Worm (Caenorhabditis elegans) whole organism, young adult: ENCODE data around the gene srh-283.

ENCODE experiments used
- B0336.3 ChIP-seq: fragments of 200-800 bp; sonication (Bioruptor generic); IDR thresholded peaks from 2 replicates; pipeline ENCODE4 v1.3.6; 2022; ENCODE audit warnings: missing genetic modification characterization, missing compliant biosample characterization
- F37B4.10 ChIP-seq: fragments of 200-800 bp; sonication (Bioruptor generic); IDR thresholded peaks from 2 replicates; pipeline ENCODE4 v1.3.6; 2022; ENCODE audit warnings: missing genetic modification characterization, missing compliant biosample characterization
- F39B2.1 ChIP-seq: fragments of 200-800 bp; sonication (Bioruptor generic); IDR thresholded peaks from 2 replicates; pipeline ENCODE4 v1.3.6; 2022; ENCODE audit warnings: missing genetic modification reagents, missing genetic modification characterization, missing compliant biosample characterization
- F52B5.7 ChIP-seq: sonication (generic microtip); optimal IDR thresholded peaks from 2 replicates; lab custom pipeline; 2016; ENCODE audit warnings: mild to moderate bottlenecking, missing genetic modification characterization, missing compliant biosample characterization
- K12H6.12 ChIP-seq: fragments of 200-800 bp; sonication (Bioruptor generic); optimal IDR thresholded peaks from 2 replicates; lab custom pipeline; 2018; ENCODE audit warnings: mild to moderate bottlenecking, missing genetic modification characterization, missing compliant biosample characterization
- Y79H2A.3 ChIP-seq: fragments of 200-800 bp; sonication (Bioruptor generic); conservative IDR thresholded peaks from 2 replicates; pipeline ENCODE4 v1.3.6; 2022; ENCODE audit warnings: missing genetic modification reagents, missing genetic modification characterization, missing compliant biosample characterization
- akir-1 ChIP-seq: fragments of 200-800 bp; sonication (Bioruptor generic); optimal IDR thresholded peaks from 2 replicates; lab custom pipeline; 2018; ENCODE audit warnings: mild to moderate bottlenecking, missing genetic modification characterization, moderate library complexity, missing compliant biosample characterization
- aptf-2 ChIP-seq: fragments of 200-800 bp; sonication (Bioruptor generic); conservative IDR thresholded peaks from 2 replicates; pipeline ENCODE4 v1.3.6; 2022; ENCODE audit warnings: missing genetic modification reagents, missing genetic modification characterization, missing compliant biosample characterization
- attf-6 ChIP-seq: fragments of 200-800 bp; sonication (Bioruptor generic); IDR thresholded peaks from 2 replicates; pipeline ENCODE4 v1.3.6; 2022; ENCODE audit warnings: missing genetic modification reagents, missing genetic modification characterization, missing compliant biosample characterization
- ceh-100 ChIP-seq: fragments of 200-800 bp; sonication (Bioruptor generic); IDR thresholded peaks from 2 replicates; pipeline ENCODE4 v1.3.6; 2022; ENCODE audit warnings: missing genetic modification reagents, missing genetic modification characterization, missing compliant biosample characterization
- ceh-27 ChIP-seq: fragments of 200-800 bp; sonication (Bioruptor generic); optimal IDR thresholded peaks from 2 replicates; lab custom pipeline; 2018; ENCODE audit warnings: mild to moderate bottlenecking, missing genetic modification characterization, moderate library complexity, missing compliant biosample characterization
- ceh-58 ChIP-seq: fragments of 200-800 bp; sonication (Bioruptor generic); IDR thresholded peaks from 2 replicates; pipeline ENCODE4 v1.3.6; 2022; ENCODE audit warnings: missing genetic modification characterization, missing compliant biosample characterization
- ceh-79 ChIP-seq: sonication (generic microtip); optimal IDR thresholded peaks from 2 replicates; lab custom pipeline; 2017; ENCODE audit warnings: mild to moderate bottlenecking, missing genetic modification characterization, missing compliant biosample characterization
- chd-7 ChIP-seq: sonication (generic microtip); optimal IDR thresholded peaks from 2 replicates; lab custom pipeline; 2016; ENCODE audit warnings: mild to moderate bottlenecking, missing genetic modification characterization, moderate library complexity, missing compliant biosample characterization
- dpl-1 ChIP-seq: fragments of 150-350 bp; optimal IDR thresholded peaks from 2 replicates; lab custom pipeline; 2014; ENCODE audit warnings: missing biosample characterization, missing genetic modification reagents, missing genetic modification characterization
- ekl-4 ChIP-seq: fragments of 200-800 bp; sonication (Bioruptor generic); IDR thresholded peaks from 2 replicates; pipeline ENCODE4 v1.3.6; 2022; ENCODE audit warnings: missing genetic modification reagents, missing genetic modification characterization, missing compliant biosample characterization
- fkh-3 ChIP-seq: sonication (generic microtip); optimal IDR thresholded peaks from 2 replicates; lab custom pipeline; 2016; ENCODE audit warnings: mild to moderate bottlenecking, missing genetic modification characterization, missing compliant biosample characterization
- him-1 ChIP-seq: sonication (generic microtip); optimal IDR thresholded peaks from 2 replicates; lab custom pipeline; 2016; ENCODE audit warnings: missing genotype, missing genetic modification reagents, missing genetic modification characterization, missing compliant biosample characterization
- hmg-1.2 ChIP-seq: fragments of 200-800 bp; sonication (Bioruptor generic); IDR thresholded peaks from 2 replicates; pipeline ENCODE4 v1.3.6; 2022; ENCODE audit warnings: missing genetic modification reagents, missing genetic modification characterization, missing compliant biosample characterization
- let-607 ChIP-seq, 2 experiments: fragments of 200-800 bp in 1 of 2; sonication (Bioruptor generic) in 1 of 2; sonication (generic microtip) in 1 of 2; optimal IDR thresholded peaks; 2 replicates each; lab custom pipeline; 2016 to 2018; ENCODE audit warnings: mild to moderate bottlenecking in 2 of 2, missing compliant biosample characterization in 2 of 2, missing genetic modification characterization in 2 of 2, moderate library complexity in 2 of 2, missing genotype in 1 of 2
- lin-26 ChIP-seq: fragments of 200-800 bp; sonication (Bioruptor generic); IDR thresholded peaks from 2 replicates; pipeline ENCODE4 v1.3.6; 2022; ENCODE audit warnings: missing genetic modification reagents, missing genetic modification characterization, missing compliant biosample characterization
- madf-6 ChIP-seq: fragments of 200-800 bp; sonication (Bioruptor generic); IDR thresholded peaks from 2 replicates; pipeline ENCODE4 v1.3.6; 2022; ENCODE audit warnings: missing genetic modification reagents, missing genetic modification characterization, missing compliant biosample characterization
- madf-8 ChIP-seq: fragments of 200-800 bp; sonication (Bioruptor generic); conservative IDR thresholded peaks from 2 replicates; pipeline ENCODE4 v1.3.6; 2022; ENCODE audit warnings: missing genetic modification reagents, missing genetic modification characterization, missing compliant biosample characterization
- nhr-80 ChIP-seq: sonication (generic microtip); optimal IDR thresholded peaks from 2 replicates; lab custom pipeline; 2016; ENCODE audit warnings: missing genetic modification characterization, missing compliant biosample characterization
- nhr-90 ChIP-seq: sonication (generic microtip); optimal IDR thresholded peaks from 2 replicates; lab custom pipeline; 2016; ENCODE audit warnings: missing genotype, mild to moderate bottlenecking, missing genetic modification characterization, missing compliant biosample characterization
- pbrm-1 ChIP-seq: fragments of 200-800 bp; sonication (Bioruptor generic); IDR thresholded peaks from 2 replicates; pipeline ENCODE4 v1.3.6; 2022; ENCODE audit warnings: missing genetic modification reagents, missing genetic modification characterization, missing compliant biosample characterization
- rcor-1 ChIP-seq: fragments of 200-800 bp; sonication (Bioruptor generic); IDR thresholded peaks from 2 replicates; pipeline ENCODE4 v1.3.6; 2022; ENCODE audit warnings: missing genetic modification reagents, missing genetic modification characterization, missing compliant biosample characterization
- snpc-4 ChIP-seq, 5 experiments: fragments of 150-350 bp in 1 of 5; sonication (generic microtip) in 4 of 5; optimal IDR thresholded peaks; 2 replicates each; lab custom pipeline; 2014 to 2018; ENCODE audit warnings: missing genetic modification characterization in 5 of 5, missing biosample characterization in 3 of 5, antibody characterized with exemption in 2 of 5, mild to moderate bottlenecking in 2 of 5, missing compliant biosample characterization in 2 of 5, missing genotype in 2 of 5, moderate library complexity in 2 of 5, missing genetic modification reagents in 1 of 5
- tlf-1 ChIP-seq: fragments of 200-800 bp; sonication (Bioruptor generic); optimal IDR thresholded peaks from 2 replicates; lab custom pipeline; 2018; ENCODE audit warnings: mild to moderate bottlenecking, missing genetic modification characterization, missing compliant biosample characterization
- unc-130 ChIP-seq: sonication (generic microtip); optimal IDR thresholded peaks from 2 replicates; lab custom pipeline; 2016; ENCODE audit warnings: missing genetic modification reagents, missing genetic modification characterization, missing compliant biosample characterization
- zfh-2 ChIP-seq: fragments of 200-800 bp; sonication (Bioruptor generic); conservative IDR thresholded peaks from 2 replicates; pipeline ENCODE4 v1.3.6; 2022; ENCODE audit warnings: missing genetic modification reagents, missing genetic modification characterization, missing compliant biosample characterization
- ztf-18 ChIP-seq: sonication (generic microtip); optimal IDR thresholded peaks from 2 replicates; lab custom pipeline; 2016; ENCODE audit warnings: missing genotype, mild to moderate bottlenecking, missing genetic modification characterization, missing compliant biosample characterization
- ztf-22 ChIP-seq: fragments of 200-800 bp; sonication (Bioruptor generic); optimal IDR thresholded peaks from 2 replicates; lab custom pipeline; 2018; ENCODE audit warnings: mild to moderate bottlenecking, missing genetic modification characterization, moderate library complexity, missing compliant biosample characterization
- ztf-25 ChIP-seq: fragments of 200-800 bp; sonication (Bioruptor generic); IDR thresholded peaks from 2 replicates; pipeline ENCODE4 v1.3.6; 2022; ENCODE audit warnings: missing genetic modification reagents, missing genetic modification characterization, missing compliant biosample characterization
- ztf-28 ChIP-seq: fragments of 200-800 bp; sonication (Bioruptor generic); IDR thresholded peaks from 2 replicates; pipeline ENCODE4 v1.3.6; 2022; ENCODE audit warnings: missing genetic modification reagents, missing genetic modification characterization, missing compliant biosample characterization
- ztf-6 ChIP-seq: fragments of 200-800 bp; sonication (Bioruptor generic); IDR thresholded peaks from 2 replicates; pipeline ENCODE4 v1.3.6; 2022; ENCODE audit warnings: missing genetic modification reagents, missing genetic modification characterization, missing compliant biosample characterization

The srh-283 gene

DNA sequence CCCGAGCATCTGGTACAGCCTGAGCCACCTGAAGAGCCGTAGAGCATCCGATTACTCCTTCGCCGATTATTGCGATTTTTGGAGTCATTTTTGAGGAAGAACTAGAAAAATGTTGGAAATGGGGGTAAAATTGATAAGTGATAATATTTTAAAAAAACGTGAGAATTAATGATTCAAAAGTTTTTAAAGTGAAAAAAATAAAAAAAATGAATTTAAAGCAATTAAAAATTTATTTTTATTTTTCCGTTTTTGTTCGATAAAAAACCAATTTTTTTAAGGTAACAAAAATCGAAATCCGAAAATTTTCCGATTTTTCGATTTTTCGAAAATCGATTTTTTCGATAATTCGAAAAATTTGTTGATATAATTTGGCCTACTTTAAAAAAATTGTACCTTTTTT is 12.0 kb downstream of the srh-283 start, which contains the start of gene ddo-1:
Gene ddo-1 (minus strand): TSS at position 101 of the 400 bp plus-strand sequence.
- no peak for TF ChIP-seq madf-6 (GFP tag; lab: Robert Waterston, UW)
- no peak for TF ChIP-seq ceh-27 (GFP tag; lab: Kevin White, UChicago)
- TF ChIP-seq dpl-1 = no peak
- no peak for TF ChIP-seq ekl-4 (GFP tag; lab: Robert Waterston, UW)
- no peak for TF ChIP-seq K12H6.12 (tag; lab: Kevin White, UChicago)
- no peak for TF ChIP-seq nhr-80 (tag; lab: Kevin White, UChicago)
- no peak for TF ChIP-seq let-607 (tag; optimal IDR thresholded peaks at IDR 0.05; lab: Kevin White, UChicago)
- TF ChIP-seq lin-26 (GFP tag; lab: Robert Waterston, UW) = no peak
- no peak for TF ChIP-seq hmg-1.2 (GFP tag; lab: Robert Waterston, UW)
- no peak for TF ChIP-seq pbrm-1 (GFP tag; lab: Robert Waterston, UW)
- no peak for TF ChIP-seq akir-1 (GFP tag; lab: Kevin White, UChicago)
- no peak for TF ChIP-seq ceh-58 (GFP tag; lab: Robert Waterston, UW)
- no peak for TF ChIP-seq rcor-1 (GFP tag; lab: Robert Waterston, UW)
- no peak for TF ChIP-seq tlf-1 (GFP tag; lab: Kevin White, UChicago)

DNA sequence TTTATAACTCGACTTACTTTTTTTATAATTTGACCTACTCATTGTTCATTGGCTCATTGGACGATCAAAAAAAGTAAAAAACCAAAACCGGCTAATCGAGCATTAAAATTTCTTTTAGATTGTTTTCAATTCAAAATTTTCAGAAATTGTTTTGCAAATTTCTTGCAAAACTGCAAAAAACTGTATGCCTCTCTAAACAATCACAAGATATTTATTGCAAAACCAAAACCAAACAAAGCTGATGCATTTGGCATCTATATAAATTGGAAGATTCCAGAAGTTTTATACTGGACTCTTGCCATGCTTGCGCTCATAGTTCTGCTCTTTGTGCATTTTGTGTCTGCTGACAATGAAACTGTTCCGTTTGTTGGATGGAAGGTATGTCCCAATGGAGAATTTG is 12.5 kb downstream of the srh-283 start, which contains the start of gene C47A10.12:
Gene C47A10.12 (plus strand): TSS at position 301 of the 400 bp plus-strand sequence.
- TF ChIP-seq Y79H2A.3 (no peak), F37B4.10 (GFP tag; lab: Robert Waterston, UW) (no peak), zfh-2 (GFP tag; lab: Robert Waterston, UW) (no peak), chd-7 (tag; lab: Kevin White, UChicago) (no peak), nhr-90 (tag; lab: Kevin White, UChicago) (no peak), ztf-18 (tag; lab: Kevin White, UChicago) (no peak), ztf-22 (GFP tag; lab: Kevin White, UChicago) (no peak), fkh-3 (tag; lab: Kevin White, UChicago) (no peak), ztf-25 (no peak), F52B5.7 (no peak)

DNA sequence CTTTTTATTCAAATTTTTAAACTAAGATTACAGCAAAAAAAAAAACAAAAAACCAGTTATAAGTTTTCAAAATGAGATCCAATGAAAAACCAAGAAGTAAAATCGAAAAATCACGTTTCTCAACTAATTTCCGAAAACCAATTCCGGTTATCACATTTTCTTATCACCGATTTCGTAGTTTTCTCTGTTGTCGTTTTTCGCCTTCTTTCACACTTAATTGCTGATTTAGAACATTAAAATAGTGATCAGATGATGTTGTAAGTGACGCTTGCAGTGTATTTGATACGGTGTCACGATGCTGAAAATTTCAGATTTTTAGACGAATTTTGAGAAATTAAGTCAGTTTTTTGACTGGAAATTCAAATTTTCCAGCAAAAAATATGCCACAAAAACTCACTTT is 15.1 kb downstream of the srh-283 start:
- TF ChIP-seq ztf-28 (GFP tag; lab: Robert Waterston, UW) = no peak
- TF ChIP-seq nhr-80 (tag; lab: Kevin White, UChicago) = peak; percentile 56
- TF ChIP-seq snpc-4 (GFP tag; optimal IDR thresholded peaks at IDR 0.05; lab: Kevin White, UChicago) = no peak
- TF ChIP-seq snpc-4 (tag; optimal IDR thresholded peaks at IDR 0.05; lab: Kevin White, UChicago) = peak in 1 of 4 experiments; percentile 10
- TF ChIP-seq, all 124 proteins: peak for 2

DNA sequence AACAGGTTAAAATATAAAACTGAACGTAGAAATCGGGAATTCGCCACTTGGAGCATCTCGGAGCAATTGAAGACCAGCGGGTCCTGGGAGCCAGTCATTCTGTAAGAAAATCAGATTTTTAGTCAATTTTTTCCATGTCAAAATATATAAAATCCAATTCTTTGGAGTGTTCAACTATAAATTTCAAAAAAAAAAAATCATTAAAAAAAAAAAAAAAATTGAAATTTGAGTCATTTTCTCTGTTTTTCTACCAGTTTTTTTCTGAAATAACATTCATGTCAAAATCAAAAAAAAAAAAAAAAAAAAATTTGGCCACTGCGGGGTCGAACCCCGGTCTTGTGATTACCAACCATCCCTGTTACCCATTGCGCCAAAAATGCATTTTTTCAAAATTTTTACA is 18.4 kb downstream of the srh-283 start, which contains the start of gene srab-12:
Gene srab-12 (minus strand): TSS at position 101 of the 400 bp plus-strand sequence.
- no peak for TF ChIP-seq attf-6 (GFP tag; lab: Robert Waterston, UW)
- no peak for TF ChIP-seq B0336.3
- no peak for TF ChIP-seq F39B2.1 (GFP tag; lab: Robert Waterston, UW)
- no peak for TF ChIP-seq ztf-6 (GFP tag; lab: Robert Waterston, UW)
- no peak for TF ChIP-seq aptf-2 (GFP tag; lab: Robert Waterston, UW)
- TF ChIP-seq ceh-27 (GFP tag; lab: Kevin White, UChicago) = no peak
- no peak for TF ChIP-seq unc-130
- TF ChIP-seq akir-1 (GFP tag; lab: Kevin White, UChicago) = no peak
- TF ChIP-seq him-1 (tag; lab: Kevin White, UChicago) = no peak
- no peak for TF ChIP-seq ceh-100 (GFP tag; lab: Robert Waterston, UW)
- TF ChIP-seq F52B5.7 = no peak
- TF ChIP-seq madf-8 (GFP tag; lab: Robert Waterston, UW) = no peak
- no peak for TF ChIP-seq ceh-79 (tag; lab: Kevin White, UChicago)
